Worm (Caenorhabditis elegans) whole organism, mixed stage, embryonic: ENCODE data around the gene marc-5.

Experiments
- ces-1 ChIP-seq: fragments of 150-350 bp; optimal IDR thresholded peaks from 2 replicates; lab custom pipeline; 2014; ENCODE audit warnings: missing biosample characterization, missing genetic modification reagents, missing genetic modification characterization
- elt-1 ChIP-seq: sonication (generic microtip); optimal IDR thresholded peaks from 2 replicates; lab custom pipeline; 2017; ENCODE audit warnings: missing genetic modification characterization, mild to moderate bottlenecking, missing compliant biosample characterization, antibody characterized with exemption, moderate library complexity, borderline replicate concordance; ENCODE audit not compliant: insufficient read depth
- nhr-12 ChIP-seq: fragments of 150-350 bp; optimal IDR thresholded peaks from 2 replicates; lab custom pipeline; 2014; ENCODE audit warnings: missing biosample characterization, missing genetic modification characterization
- nhr-237 ChIP-seq: fragments of 150-350 bp; optimal IDR thresholded peaks from 2 replicates; lab custom pipeline; 2014; ENCODE audit warnings: missing biosample characterization, missing genetic modification characterization
- unc-62 ChIP-seq: fragments of 150-350 bp; optimal IDR thresholded peaks from 2 replicates; lab custom pipeline; 2014; ENCODE audit warnings: missing biosample characterization, missing genetic modification reagents, missing genetic modification characterization

- TF ChIP-seq ces-1 (peak; percentile 64), nhr-237 (tag; lab: Kevin White, UChicago) (no peak), unc-62 (GFP tag; lab: Kevin White, UChicago) (no peak), nhr-12 (tag; lab: Kevin White, UChicago) (no peak), elt-1 (tag; lab: Kevin White, UChicago) (no peak)
These were observed 5.4 kb downstream of the marc-5 start for ce11 chrII:12373921-12374320.
